Fruit fly (Drosophila melanogaster) S2 (cell line): Measurements from ENCODE around the gene RIOK1.

Source experiments
- CG8478 ChIP-seq: fragments of >200 bp; optimal IDR thresholded peaks from 2 replicates; lab custom pipeline; 2018
- CTCF ChIP-seq, 2 experiments: fragments of >200 bp; optimal IDR thresholded peaks; 2 replicates each; lab custom pipeline; 2018

Gene RIOK1

dm6 chr3L:11645933-11646332, 2.3 kb downstream of the RIOK1 start, which contains the start of gene CG6071:
Gene CG6071, minus strand, starts transcription at chr3L:11646033.
- TF ChIP-seq CTCF (optimal IDR thresholded peaks at IDR 0.05; lab: Kevin White, UChicago) (no peak), CG8478 (lab: Kevin White, UChicago) (no peak)

DNA sequence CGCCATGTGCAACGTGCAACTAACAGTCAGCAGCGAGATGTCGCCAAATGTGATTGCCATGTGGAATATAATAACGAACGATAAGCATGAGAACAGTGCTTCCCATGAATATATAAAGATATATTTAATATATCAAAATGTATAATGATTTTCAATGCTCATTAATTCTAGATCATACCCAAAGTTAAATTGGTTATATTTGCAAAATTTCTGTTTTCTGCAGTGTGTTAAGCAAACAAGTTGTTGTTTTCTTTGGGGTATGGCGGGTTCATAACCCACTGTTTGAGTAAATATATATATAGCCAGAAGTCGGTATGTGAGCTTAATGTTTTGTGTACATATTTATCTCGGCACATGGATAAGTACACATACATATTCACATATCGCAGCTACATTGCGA, 11.4 kb downstream of the RIOK1 start:
- no peak for TF ChIP-seq CG8478 (lab: Kevin White, UChicago)
- TF ChIP-seq CTCF (optimal IDR thresholded peaks at IDR 0.05; lab: Kevin White, UChicago) = no peak

- TF ChIP-seq CG8478 (lab: Kevin White, UChicago) (no peak), CTCF (optimal IDR thresholded peaks at IDR 0.05; lab: Kevin White, UChicago) (no peak)
Measured at dm6 chr3L:11634551-11634950, 13.7 kb downstream of the RIOK1 start.

- TF ChIP-seq CG8478 (lab: Kevin White, UChicago) (no peak), CTCF (optimal IDR thresholded peaks at IDR 0.05; lab: Kevin White, UChicago) (no peak)
Measured at dm6 chr3L:11631092-11631491, 17.2 kb downstream of the RIOK1 start, which contains the start of gene CG32091. Gene CG32091, plus strand, starts transcription at chr3L:11631392.

DNA sequence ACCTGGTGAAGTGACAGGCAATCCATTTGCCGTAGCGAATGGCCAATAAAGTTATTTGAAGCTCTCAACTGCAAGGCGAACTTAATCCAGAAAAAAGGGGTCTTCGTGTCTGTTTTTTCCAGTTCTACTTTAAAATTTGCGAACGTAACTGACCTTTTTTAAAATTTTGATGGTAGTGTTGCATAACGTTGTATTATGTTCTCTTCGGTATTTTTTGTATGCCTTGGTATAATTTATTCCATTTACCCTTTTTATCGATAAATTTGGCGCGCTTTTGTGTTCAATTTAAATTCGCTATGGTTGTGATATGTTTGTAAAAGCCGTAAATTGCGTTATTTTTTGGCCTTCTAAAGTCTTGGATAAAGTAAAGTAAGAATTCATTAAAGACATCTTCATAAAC, 17.6 kb downstream of the RIOK1 start:
- no peak for TF ChIP-seq CG8478 (lab: Kevin White, UChicago)
- no peak for TF ChIP-seq CTCF (optimal IDR thresholded peaks at IDR 0.05; lab: Kevin White, UChicago)

DNA sequence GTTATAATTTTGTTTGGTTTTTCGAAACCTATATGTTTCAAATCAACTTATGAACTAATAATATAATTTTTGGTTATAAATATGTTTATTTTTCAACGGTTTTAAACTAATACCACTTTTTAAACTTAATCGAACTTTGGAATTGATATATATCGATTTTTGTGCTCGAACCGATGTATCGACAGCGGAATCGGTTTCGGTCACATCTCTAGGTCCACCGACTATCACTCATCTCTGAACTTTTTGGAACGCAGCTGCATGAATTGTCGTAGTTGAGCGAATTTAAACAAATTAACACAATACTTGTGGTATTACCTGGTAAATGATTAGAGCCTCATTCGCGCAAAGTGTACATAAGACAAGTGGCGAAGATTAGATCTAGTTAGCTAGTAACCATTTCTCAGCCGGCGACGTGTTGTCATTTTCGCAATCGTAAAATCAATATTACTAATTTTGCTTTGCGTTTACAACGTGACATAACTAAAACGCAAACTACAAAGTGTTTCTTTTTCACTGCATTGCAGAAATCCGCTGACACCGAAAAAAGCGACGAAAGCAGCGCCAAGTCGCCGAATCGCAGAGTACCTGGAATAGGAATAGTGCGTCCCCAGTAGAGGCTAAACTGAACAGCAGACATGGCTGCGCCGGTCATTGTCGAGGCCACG, 20.3 kb downstream of the RIOK1 start, which contains the start of gene Apt1:
Apt1 (plus strand) TSS at position 219 of the 665 bp plus-strand sequence.
- peak in 1 of 2 experiments; percentile 16 for TF ChIP-seq CTCF (optimal IDR thresholded peaks at IDR 0.05; lab: Kevin White, UChicago)
- TF ChIP-seq CG8478 (lab: Kevin White, UChicago) = no peak

- no peak for TF ChIP-seq CG8478 (lab: Kevin White, UChicago)
- TF ChIP-seq CTCF (optimal IDR thresholded peaks at IDR 0.05; lab: Kevin White, UChicago) = no peak
Measured at dm6 chr3L:11626229-11626826, 21.9 kb downstream of the RIOK1 start, which contains the start of gene PCID2. Gene PCID2, plus strand, starts transcription at chr3L:11626441.

DNA sequence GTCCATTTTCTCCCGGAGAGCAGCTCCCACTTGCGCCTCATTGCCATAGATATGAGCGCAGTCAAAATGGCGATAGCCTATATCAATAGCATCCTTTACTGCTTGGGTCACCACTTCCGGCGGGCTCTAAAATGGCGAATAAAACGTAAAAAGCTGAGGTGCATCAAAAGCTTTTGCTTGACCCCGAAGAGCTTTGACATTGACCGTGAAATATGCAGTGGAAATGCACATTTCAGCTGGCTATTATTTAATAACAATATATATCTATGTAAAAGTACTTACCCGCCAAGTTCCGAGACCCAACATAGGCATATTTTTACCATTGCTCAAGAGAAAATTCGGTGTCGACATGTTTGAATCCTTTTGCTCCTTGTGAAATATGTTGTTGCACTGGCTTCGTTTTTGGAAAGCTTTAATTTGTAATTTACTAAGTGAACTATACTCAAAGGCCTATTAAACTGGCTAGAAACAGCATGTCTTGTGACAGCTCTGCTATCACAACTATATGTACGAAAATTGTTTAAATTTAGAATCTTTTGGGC, 22.6 kb downstream of the RIOK1 start, which contains the start of gene CG6083:
CG6083 (minus strand) TSS at position 492 of the 542 bp plus-strand sequence.
- no peak for TF ChIP-seq CG8478 (lab: Kevin White, UChicago)
- TF ChIP-seq CTCF (optimal IDR thresholded peaks at IDR 0.05; lab: Kevin White, UChicago) = no peak

DNA sequence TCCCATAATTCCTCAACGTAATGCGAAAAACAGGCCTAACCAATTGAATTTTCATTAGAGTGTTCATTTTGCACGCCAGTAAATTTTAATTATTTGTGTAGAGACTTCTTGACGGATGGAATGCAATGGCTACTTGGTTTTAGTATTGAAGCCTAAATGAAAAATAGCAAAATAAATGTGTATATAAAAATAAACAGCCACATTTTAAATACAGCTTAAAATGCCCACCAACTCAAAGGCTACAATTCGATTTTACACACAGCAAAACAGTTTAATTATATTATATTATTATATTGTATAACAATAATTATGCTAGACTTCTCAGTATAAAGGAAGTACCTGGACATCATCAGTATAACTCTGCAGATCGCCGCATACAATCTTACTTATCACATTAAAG, 24.0 kb downstream of the RIOK1 start, which contains the start of gene Akr1B:
Akr1B (minus strand) TSS at position 101 of the 400 bp plus-strand sequence.
- no peak for TF ChIP-seq CTCF (optimal IDR thresholded peaks at IDR 0.05; lab: Kevin White, UChicago)
- no peak for TF ChIP-seq CG8478 (lab: Kevin White, UChicago)

DNA sequence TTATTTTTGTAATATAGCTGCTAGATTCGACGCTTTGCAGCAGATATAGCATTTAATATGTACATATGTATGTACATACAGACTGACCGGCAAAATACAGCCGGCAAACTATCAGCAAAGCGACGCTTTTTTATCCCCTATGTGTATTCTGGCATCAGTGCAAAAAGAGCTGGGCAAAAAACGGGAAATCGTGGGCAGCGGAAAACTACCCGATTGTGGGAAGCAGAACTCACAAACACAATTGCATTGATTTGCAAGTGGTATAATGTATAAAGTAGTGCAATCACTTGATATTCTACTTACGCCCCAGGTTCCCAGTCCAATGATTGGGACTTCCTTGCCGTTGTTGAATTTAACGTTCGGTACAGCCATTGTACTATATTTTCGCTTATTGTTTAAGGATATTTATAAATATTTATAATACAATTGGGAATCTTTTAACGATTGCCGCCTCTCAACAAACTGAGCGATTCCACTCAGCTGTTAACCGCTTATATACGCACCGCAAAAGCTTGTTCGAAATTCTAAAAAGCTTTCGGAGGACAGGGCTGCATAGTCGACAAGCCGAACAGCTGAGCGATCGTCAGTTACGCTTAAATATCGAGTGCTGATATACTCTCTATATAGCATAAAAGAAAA, 24.9 kb downstream of the RIOK1 start:
- TF ChIP-seq CG8478 (lab: Kevin White, UChicago) = no peak
- TF ChIP-seq CTCF (optimal IDR thresholded peaks at IDR 0.05; lab: Kevin White, UChicago) = no peak

- TF ChIP-seq CG8478 (lab: Kevin White, UChicago) (no peak), CTCF (optimal IDR thresholded peaks at IDR 0.05; lab: Kevin White, UChicago) (no peak)
Measured at dm6 chr3L:11622750-11623149, 25.5 kb downstream of the RIOK1 start.

dm6 chr3L:11620001-11620400, 28.3 kb downstream of the RIOK1 start, which contains the start of gene Muc68Ca:
Gene Muc68Ca, minus strand, starts transcription at chr3L:11620101.
- TF ChIP-seq CG8478 (lab: Kevin White, UChicago) (no peak), CTCF (optimal IDR thresholded peaks at IDR 0.05; lab: Kevin White, UChicago) (no peak)

DNA sequence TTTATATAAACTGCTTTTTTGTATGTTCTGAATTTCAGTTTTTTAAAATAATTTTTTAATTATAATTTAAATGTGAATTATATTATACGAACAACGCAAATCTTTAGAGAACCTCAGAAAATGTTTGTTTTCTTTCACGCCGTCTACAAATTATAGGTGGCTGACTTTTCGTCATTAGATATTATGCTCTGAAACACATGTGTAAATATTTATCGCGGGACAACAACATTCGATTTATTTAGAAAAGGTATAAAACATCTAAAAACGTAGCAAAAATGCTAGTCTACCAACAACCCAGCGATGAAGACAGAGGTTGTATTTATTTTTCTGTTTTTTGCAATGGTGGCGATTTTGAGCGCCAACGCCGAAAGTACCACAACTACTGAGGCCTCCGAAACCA, 38.4 kb downstream of the RIOK1 start, which contains the start of gene CG42832:
CG42832 (plus strand) TSS at position 301 of the 400 bp plus-strand sequence.
- TF ChIP-seq CG8478 (lab: Kevin White, UChicago) (no peak), CTCF (optimal IDR thresholded peaks at IDR 0.05; lab: Kevin White, UChicago) (no peak)

DNA sequence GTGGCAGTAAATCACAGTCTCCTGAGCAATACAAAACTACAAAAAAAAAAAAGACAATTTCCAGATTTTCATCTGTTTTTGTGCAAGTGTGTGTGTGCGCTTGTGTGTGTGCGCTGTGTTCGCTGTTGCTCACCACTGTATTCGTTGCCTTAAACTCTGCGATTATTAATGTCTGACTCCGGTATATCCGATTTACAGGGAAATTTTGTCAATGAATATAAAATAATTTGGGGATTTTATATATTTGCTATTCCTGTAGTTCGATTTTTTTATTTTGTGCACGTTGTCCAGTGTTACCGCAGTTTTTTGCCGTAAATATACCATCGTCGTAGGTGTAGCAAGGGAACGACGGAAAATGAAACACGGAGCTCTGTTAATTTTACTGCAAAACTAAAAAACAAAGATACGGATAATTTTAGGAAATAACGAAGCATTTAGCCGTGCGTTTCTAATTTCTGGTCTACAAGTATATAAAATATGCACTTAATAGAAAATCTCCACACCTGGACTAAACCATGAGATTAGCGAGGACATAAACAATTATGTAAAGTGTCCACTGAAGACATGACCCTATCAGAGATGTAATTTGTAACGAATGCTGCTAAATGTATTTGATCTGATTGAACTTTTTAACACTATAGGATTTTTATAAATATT, 39.0 kb downstream of the RIOK1 start, which contains the start of gene Duba:
Duba (minus strand) TSS at position 313 of the 657 bp plus-strand sequence.
- no peak for TF ChIP-seq CG8478 (lab: Kevin White, UChicago)
- no peak for TF ChIP-seq CTCF (optimal IDR thresholded peaks at IDR 0.05; lab: Kevin White, UChicago)
